Worm (Caenorhabditis elegans) whole organism, late embryonic: ENCODE data around the gene pept-2.

Experiments used
- ama-1 ChIP-seq: fragments of 150-350 bp; optimal IDR thresholded peaks from 2 replicates; lab custom pipeline; 2014
- ceh-19 ChIP-seq: fragments of 200-800 bp; sonication (Bioruptor generic); optimal IDR thresholded peaks from 2 replicates; lab custom pipeline; 2018; ENCODE audit warnings: mild to moderate bottlenecking, missing genetic modification characterization, missing compliant biosample characterization
- eyg-1 ChIP-seq: sonication (generic microtip); optimal IDR thresholded peaks from 2 replicates; lab custom pipeline; 2016; ENCODE audit warnings: missing genotype, missing genetic modification characterization, missing compliant biosample characterization
- hlh-13 ChIP-seq: fragments of 200-800 bp; sonication (Bioruptor generic); optimal IDR thresholded peaks from 2 replicates; lab custom pipeline; 2018; ENCODE audit warnings: mild to moderate bottlenecking, missing genetic modification characterization, missing compliant biosample characterization
- hlh-6 ChIP-seq: sonication (generic microtip); optimal IDR thresholded peaks from 2 replicates; lab custom pipeline; 2016; ENCODE audit warnings: missing genotype, missing genetic modification characterization, missing compliant biosample characterization
- pqm-1 ChIP-seq: sonication (generic microtip); optimal IDR thresholded peaks from 2 replicates; lab custom pipeline; 2016; ENCODE audit warnings: missing genetic modification characterization, missing compliant biosample characterization
- pros-1 ChIP-seq: fragments of 150-350 bp; optimal IDR thresholded peaks from 2 replicates; lab custom pipeline; 2014; ENCODE audit warnings: missing biosample characterization, missing genetic modification reagents, missing genetic modification characterization
- unc-86 ChIP-seq: sonication (generic microtip); optimal IDR thresholded peaks from 2 replicates; lab custom pipeline; 2016; ENCODE audit warnings: missing genetic modification characterization, missing compliant biosample characterization

DNA sequence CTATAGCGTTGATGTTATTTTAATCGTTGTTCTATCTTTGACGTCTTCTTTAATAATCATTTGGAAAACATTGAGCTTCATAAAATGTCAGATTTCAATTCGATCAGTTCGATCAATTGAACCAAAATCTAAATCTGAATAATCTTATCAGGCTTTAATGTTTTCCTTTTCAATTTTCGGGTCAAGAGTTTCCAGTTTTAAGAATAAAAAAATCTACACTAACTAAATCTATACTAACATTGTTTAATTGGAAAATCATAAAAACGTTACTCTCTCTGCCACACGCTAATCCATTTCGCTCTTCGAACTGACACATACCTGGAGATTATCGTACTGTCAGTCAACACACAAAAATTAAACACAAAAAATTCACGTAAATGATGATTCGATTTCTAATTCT is 26.2 kb upstream of the pept-2 start, which contains the start of gene T25B9.11:
- TF ChIP-seq hlh-6 (tag; lab: Kevin White, UChicago) (no peak), pqm-1 (tag; lab: Kevin White, UChicago) (no peak), ceh-19 (GFP tag; lab: Kevin White, UChicago) (no peak), eyg-1 (tag; lab: Kevin White, UChicago) (no peak), pros-1 (tag; lab: Kevin White, UChicago) (no peak), hlh-13 (GFP tag; lab: Kevin White, UChicago) (no peak), ama-1 (lab: Kevin White, UChicago) (no peak), unc-86 (no peak)
